Worm (Caenorhabditis elegans) whole organism, L2 larva: ENCODE results near the gene ncs-7.

Experiments used
- alr-1 ChIP-seq: fragments of 150-350 bp; optimal IDR thresholded peaks from 2 replicates; lab custom pipeline; 2014; ENCODE audit warnings: missing biosample characterization, missing genetic modification characterization
- egl-27 ChIP-seq: sonication (generic microtip); optimal IDR thresholded peaks from 3 replicates; lab custom pipeline; 2017; ENCODE audit warnings: missing biosample characterization, missing genetic modification reagents, missing genetic modification characterization
- elt-1 ChIP-seq: fragments of 150-350 bp; optimal IDR thresholded peaks from 2 replicates; lab custom pipeline; 2014; ENCODE audit warnings: missing biosample characterization, missing genetic modification characterization
- mbf-1 ChIP-seq: sonication (generic microtip); optimal IDR thresholded peaks from 2 replicates; lab custom pipeline; 2017; ENCODE audit warnings: missing biosample characterization, missing genetic modification characterization
- nhr-129 ChIP-seq: fragments of 150-350 bp; optimal IDR thresholded peaks from 2 replicates; lab custom pipeline; 2014; ENCODE audit warnings: missing biosample characterization, missing genetic modification characterization
- skn-1 ChIP-seq: sonication (generic microtip); optimal IDR thresholded peaks from 2 replicates; lab custom pipeline; 2017; ENCODE audit warnings: missing biosample characterization, missing genetic modification characterization
- snpc-4 ChIP-seq: fragments of 150-350 bp; optimal IDR thresholded peaks from 2 replicates; lab custom pipeline; 2014; ENCODE audit warnings: missing biosample characterization, missing genetic modification characterization
- unc-62 ChIP-seq: fragments of 150-350 bp; optimal IDR thresholded peaks from 2 replicates; lab custom pipeline; 2014; ENCODE audit warnings: missing biosample characterization, missing genetic modification reagents, missing genetic modification characterization
- ztf-4 ChIP-seq: fragments of 150-350 bp; optimal IDR thresholded peaks from 2 replicates; lab custom pipeline; 2014; ENCODE audit warnings: missing biosample characterization, missing genetic modification characterization

ce11 chrX:17628345-17628744, 14.0 kb downstream of the ncs-7 start:
- no peak for TF ChIP-seq egl-27 (tag; lab: Kevin White, UChicago)
- TF ChIP-seq nhr-129 (tag; lab: Kevin White, UChicago), result peak; percentile 66
- no peak for TF ChIP-seq alr-1 (tag; lab: Kevin White, UChicago)
- TF ChIP-seq unc-62 (GFP tag; lab: Kevin White, UChicago), result no peak
- TF ChIP-seq ztf-4 (tag; lab: Kevin White, UChicago), result peak; percentile 33
- no peak for TF ChIP-seq mbf-1 (tag; lab: Kevin White, UChicago)
- TF ChIP-seq elt-1, result no peak
- no peak for TF ChIP-seq skn-1 (tag; lab: Kevin White, UChicago)
- TF ChIP-seq snpc-4 (tag; lab: Kevin White, UChicago), result no peak
